Fruit fly (Drosophila melanogaster): ENCODE measurements around the gene ringer.
A peak's percentile ranks its signal among the peaks of the same experiment; 100 is the strongest.

Gene ringer

dm6 chr3L:16377768-16378764, 18.8 kb upstream of the ringer start, which contains the start of gene roq (continued):
- TF ChIP-seq CG18011 (GFP tag; optimal IDR thresholded peaks at IDR 0.05) (peak; percentile 24), CG2116 (GFP tag; optimal IDR thresholded peaks at IDR 0.05) (peak; percentile 87), crp (GFP tag; optimal IDR thresholded peaks at IDR 0.05) (peak; percentile 96 to 99), eve (GFP tag; optimal IDR thresholded peaks at IDR 0.05) (no peak), CG42726 (GFP tag; IDR thresholded peaks at IDR 0.05; ENCODE audit: partially characterized antibody) (peak; percentile 62; the same call in 1 of the 2 replicates), CG34376 (GFP tag; optimal IDR thresholded peaks at IDR 0.05) (peak; percentile 17), inv (GFP tag; IDR thresholded peaks at IDR 0.05; ENCODE audit: partially characterized antibody) (no peak), CG33557 (GFP tag; optimal IDR thresholded peaks at IDR 0.05) (peak; percentile 26), Atf6 (GFP tag; IDR thresholded peaks at IDR 0.05) (peak; percentile 22; the same call in 1 of the 2 replicates), HLH4C (GFP tag; IDR thresholded peaks at IDR 0.05; ENCODE audit: partially characterized antibody) (peak; percentile 71), HmgZ (tag; optimal IDR thresholded peaks at IDR 0.05) (peak; percentile 58), CG31365 (tag; optimal IDR thresholded peaks at IDR 0.05) (peak; percentile 97), CG18262 (tag; optimal IDR thresholded peaks at IDR 0.05) (no peak), CG8924 (tag; optimal IDR thresholded peaks at IDR 0.05) (peak; percentile 26), Blimp-1 (GFP tag; optimal IDR thresholded peaks at IDR 0.05) (peak; percentile 92), maf-S (GFP tag; optimal IDR thresholded peaks at IDR 0.05) (no peak), CG13624 (GFP tag; optimal IDR thresholded peaks at IDR 0.05) (peak; percentile 12), CG4404 (GFP tag; IDR thresholded peaks at IDR 0.05) (no peak), gfzf (GFP tag; optimal IDR thresholded peaks at IDR 0.05) (peak; percentile 96), CG15601 (tag; optimal IDR thresholded peaks at IDR 0.05) (peak; percentile 8), mld (GFP tag; IDR thresholded peaks at IDR 0.05; ENCODE audit: partially characterized antibody) (peak; percentile 50; the same call in 1 of the 3 replicates), fd102C (GFP tag; optimal IDR thresholded peaks at IDR 0.05) (no peak), Pdp1 (GFP tag; optimal IDR thresholded peaks at IDR 0.05) (peak in 1 of 2 experiments; percentile 65), Dbx (GFP tag; IDR thresholded peaks at IDR 0.05) (0 out of 3 replicates have a peak, but pooled peaks have one; percentile 46), tap (tag; optimal IDR thresholded peaks at IDR 0.05) (no peak), Camta (GFP tag; optimal IDR thresholded peaks at IDR 0.05) (no peak), CG11560 (tag; IDR thresholded peaks at IDR 0.05) (no peak)

dm6 chr3L:16369526-16369925, 10.3 kb upstream of the ringer start, which contains the start of gene CG18814:
CG18814 (plus strand) TSS chr3L:16369826.
- TF ChIP-seq ewg (GFP tag; optimal IDR thresholded peaks at IDR 0.05) = no peak
- TF ChIP-seq corto (GFP tag; optimal IDR thresholded peaks at IDR 0.05) = no peak
- TF ChIP-seq CG17361 (GFP tag; IDR thresholded peaks at IDR 0.05) = no peak
- no peak for TF ChIP-seq CG9797 (GFP tag; optimal IDR thresholded peaks at IDR 0.05)
- TF ChIP-seq CG11504 (tag; optimal IDR thresholded peaks at IDR 0.05) = no peak
- no peak for TF ChIP-seq CG14050 (GFP tag; IDR thresholded peaks at IDR 0.05)
- no peak for TF ChIP-seq CG30020 (tag; optimal IDR thresholded peaks at IDR 0.05)
- no peak for TF ChIP-seq Antp (GFP tag; optimal IDR thresholded peaks at IDR 0.05)
- TF ChIP-seq CG2712 (tag; optimal IDR thresholded peaks at IDR 0.05) = no peak
- no peak for TF ChIP-seq slbo (GFP tag; IDR thresholded peaks at IDR 0.05)
- no peak for TF ChIP-seq D19A (tag; optimal IDR thresholded peaks at IDR 0.05)
- TF ChIP-seq CG3281 (GFP tag; optimal IDR thresholded peaks at IDR 0.05) = no peak
- no peak for TF ChIP-seq CG9437 (GFP tag; optimal IDR thresholded peaks at IDR 0.05)
- TF ChIP-seq CG8089 (GFP tag; optimal IDR thresholded peaks at IDR 0.05) = no peak
- TF ChIP-seq CkIIα-i1 (GFP tag; IDR thresholded peaks at IDR 0.05) = no peak
- no peak for TF ChIP-seq lab (GFP tag; optimal IDR thresholded peaks at IDR 0.05)

Data from whole organism, embryonic.